Worm (Caenorhabditis elegans): Measurements from ENCODE around the gene swsn-1.

DNA sequence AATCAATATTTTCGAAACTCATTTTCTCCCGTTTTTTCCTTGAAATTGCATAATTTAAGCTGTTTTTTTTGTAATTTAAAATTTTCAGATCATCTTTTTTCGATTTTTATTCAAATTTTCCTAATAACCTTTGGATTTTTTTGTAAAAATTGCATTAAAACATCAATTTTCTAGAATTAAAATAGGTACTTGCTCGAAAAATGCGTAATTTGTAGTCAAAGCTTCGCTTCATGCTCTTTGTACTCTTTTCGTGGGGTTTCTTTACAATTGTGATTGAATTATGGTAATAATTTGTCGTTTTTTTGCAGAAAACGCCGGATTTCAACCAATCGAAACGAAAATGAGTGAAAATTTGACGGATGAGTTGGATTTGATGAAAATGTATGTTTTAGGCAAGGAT is 50.3 kb downstream of the swsn-1 start, which contains the start of gene fog-2:
- TF ChIP-seq fkh-10 (GFP tag; optimal IDR thresholded peaks at IDR 0.05) (no peak), nhr-25 (tag; optimal IDR thresholded peaks at IDR 0.05) (no peak), nhr-237 (tag; optimal IDR thresholded peaks at IDR 0.05) (no peak), aly-2 (tag; optimal IDR thresholded peaks at IDR 0.05) (no peak), nfya-1 (tag; optimal IDR thresholded peaks at IDR 0.05; ENCODE audit: insufficient read depth) (no peak), ZK546.5 (tag; optimal IDR thresholded peaks at IDR 0.05) (no peak), zag-1 (tag; optimal IDR thresholded peaks at IDR 0.05) (no peak), unc-62 (GFP tag; optimal IDR thresholded peaks at IDR 0.05) (no peak), elt-3 (tag; optimal IDR thresholded peaks at IDR 0.05) (no peak), ceh-16 (tag; optimal IDR thresholded peaks at IDR 0.05) (no peak), mdl-1 (tag; optimal IDR thresholded peaks at IDR 0.05) (no peak)

Measured in whole organism, L3 larva.